Fruit fly (Drosophila melanogaster): Measurements from ENCODE around the gene HDAC4.

dm6 chrX:13258048-13258756 lies 27.2 kb downstream of the HDAC4 start, which contains the start of the genes mew and CG15742:
- TF ChIP-seq insv (optimal IDR thresholded peaks at IDR 0.05), result no peak
- TF ChIP-seq psq (optimal IDR thresholded peaks at IDR 0.05), result no peak
- no peak for TF ChIP-seq h (optimal IDR thresholded peaks at IDR 0.05)
